Fruit fly (Drosophila melanogaster): ENCODE data around the gene Aps.

dm6 chr3L:10853618-10854017 lies 45.3 kb downstream of the Aps start:
- TF ChIP-seq CG6163 (GFP tag; IDR thresholded peaks at IDR 0.05) (no peak), Blimp-1 (GFP tag; optimal IDR thresholded peaks at IDR 0.05) (no peak), dsx (GFP tag; optimal IDR thresholded peaks at IDR 0.05; ENCODE audit: poor library complexity, severe bottlenecking) (no peak), CG8119 (GFP tag; IDR thresholded peaks at IDR 0.05) (no peak), ss (GFP tag; optimal IDR thresholded peaks at IDR 0.05) (no peak), Eip93F (GFP tag; optimal IDR thresholded peaks at IDR 0.05) (no peak), CG11902 (GFP tag; optimal IDR thresholded peaks at IDR 0.05) (no peak), Eip75B (GFP tag; optimal IDR thresholded peaks at IDR 0.05) (no peak), CG16779 (tag; optimal IDR thresholded peaks at IDR 0.05) (no peak), CG6792 (GFP tag; optimal IDR thresholded peaks at IDR 0.05) (no peak), Sox102F (GFP tag; optimal IDR thresholded peaks at IDR 0.05) (no peak), CG10669 (GFP tag; optimal IDR thresholded peaks at IDR 0.05) (no peak), OdsH (GFP tag; optimal IDR thresholded peaks at IDR 0.05) (peak; percentile 19), fkh (GFP tag; optimal IDR thresholded peaks at IDR 0.05) (no peak)

All from whole organism, prepupa.